Worm (Caenorhabditis elegans): Measurements from ENCODE around the gene F59B2.9.
"Not testable (repeated sequence)": the region's sequence is repeated elsewhere in the genome, so short reads cannot be mapped to it uniquely, and the experiment has no call there.

F59B2.9 gene

ce11 chrIII:9030818-9031217 lies 18.6 kb upstream of the F59B2.9 start:
- no peak for TF ChIP-seq unc-62 (GFP tag; optimal IDR thresholded peaks at IDR 0.05)

ce11 chrIII:9026951-9027350 lies 14.7 kb upstream of the F59B2.9 start, which contains the start of gene F59B2.13:
Gene F59B2.13, minus strand, starts transcription at chrIII:9027051.
- no peak for TF ChIP-seq unc-62 (GFP tag; optimal IDR thresholded peaks at IDR 0.05)

ce11 chrIII:9023601-9024000 lies 11.4 kb upstream of the F59B2.9 start:
- no peak for TF ChIP-seq unc-62 (GFP tag; optimal IDR thresholded peaks at IDR 0.05)

- TF ChIP-seq unc-62 (GFP tag; optimal IDR thresholded peaks at IDR 0.05) = no peak
Measured at ce11 chrIII:9022535-9022934, 10.3 kb upstream of the F59B2.9 start, which contains the start of gene F59B2.14. Gene F59B2.14, minus strand, starts transcription at chrIII:9022635.

- no peak for TF ChIP-seq unc-62 (GFP tag; optimal IDR thresholded peaks at IDR 0.05)
Measured at ce11 chrIII:9017181-9017651, 5.0 kb upstream of the F59B2.9 start, which contains the start of gene F59B2.12. Gene F59B2.12, plus strand, starts transcription at chrIII:9017601.

- TF ChIP-seq unc-62 (GFP tag; optimal IDR thresholded peaks at IDR 0.05) = no peak
Measured at ce11 chrIII:9010047-9010446, 2.2 kb downstream of the F59B2.9 start, which contains the start of gene F59B2.8. Gene F59B2.8, minus strand, starts transcription at chrIII:9010197.

- no peak for TF ChIP-seq unc-62 (GFP tag; optimal IDR thresholded peaks at IDR 0.05)
Measured at ce11 chrIII:9007183-9007582, 5.0 kb downstream of the F59B2.9 start.

- not testable (repeated sequence) for TF ChIP-seq unc-62 (GFP tag; optimal IDR thresholded peaks at IDR 0.05)
Measured at ce11 chrIII:9005905-9006372, 6.3 kb downstream of the F59B2.9 start, which contains the start of gene rab-6.1. Gene rab-6.1, minus strand, starts transcription at chrIII:9005955.

- no peak for TF ChIP-seq unc-62 (GFP tag; optimal IDR thresholded peaks at IDR 0.05)
Measured at ce11 chrIII:9004658-9005057, 7.6 kb downstream of the F59B2.9 start.

- no peak for TF ChIP-seq unc-62 (GFP tag; optimal IDR thresholded peaks at IDR 0.05)
Measured at ce11 chrIII:9002545-9002944, 9.7 kb downstream of the F59B2.9 start, which contains the start of the genes F59B2.15 and zif-1. Gene F59B2.15, minus strand, starts transcription at chrIII:9002645. Gene zif-1, plus strand, starts transcription at chrIII:9002779.

- no peak for TF ChIP-seq unc-62 (GFP tag; optimal IDR thresholded peaks at IDR 0.05)
Measured at ce11 chrIII:9001899-9002298, 10.3 kb downstream of the F59B2.9 start, which contains the start of gene rpn-6.2. Gene rpn-6.2, minus strand, starts transcription at chrIII:9001999.

ce11 chrIII:9001491-9001890 lies 10.7 kb downstream of the F59B2.9 start:
- no peak for TF ChIP-seq unc-62 (GFP tag; optimal IDR thresholded peaks at IDR 0.05)

- no peak for TF ChIP-seq unc-62 (GFP tag; optimal IDR thresholded peaks at IDR 0.05)
Measured at ce11 chrIII:8999508-8999907, 12.7 kb downstream of the F59B2.9 start, which contains the start of gene F59B2.3. Gene F59B2.3, minus strand, starts transcription at chrIII:8999766.

ce11 chrIII:8998884-8999283 lies 13.3 kb downstream of the F59B2.9 start:
- TF ChIP-seq unc-62 (GFP tag; optimal IDR thresholded peaks at IDR 0.05) = no peak

- TF ChIP-seq unc-62 (GFP tag; optimal IDR thresholded peaks at IDR 0.05) = no peak
Measured at ce11 chrIII:8997821-8998220, 14.4 kb downstream of the F59B2.9 start.

- no peak for TF ChIP-seq unc-62 (GFP tag; optimal IDR thresholded peaks at IDR 0.05)
Measured at ce11 chrIII:8996686-8997085, 15.5 kb downstream of the F59B2.9 start, which contains the start of gene skat-1. Gene skat-1, minus strand, starts transcription at chrIII:8996786.

- TF ChIP-seq unc-62 (GFP tag; optimal IDR thresholded peaks at IDR 0.05) = not testable (repeated sequence)
Measured at ce11 chrIII:8989752-8990151, 22.5 kb downstream of the F59B2.9 start, which contains the start of gene R08D7.7. Gene R08D7.7, plus strand, starts transcription at chrIII:8990052.
